Worm (Caenorhabditis elegans): ENCODE results near the gene clec-171.

Gene clec-171

ce11 chrIV:1409941-1410340 is 17.2 kb downstream of the clec-171 start, which contains the start of gene rpc-11:
TSS of gene rpc-11 (minus strand) at chrIV:1410041.
- TF ChIP-seq ztf-11 (tag; optimal IDR thresholded peaks at IDR 0.05) (no peak), snpc-4 (tag; optimal IDR thresholded peaks at IDR 0.05) (no peak), M03D4.4 (tag; optimal IDR thresholded peaks at IDR 0.05) (no peak), ham-2 (GFP tag; optimal IDR thresholded peaks at IDR 0.05) (no peak), mls-2 (tag; optimal IDR thresholded peaks at IDR 0.05) (no peak), mab-5 (tag; optimal IDR thresholded peaks at IDR 0.05) (no peak), sem-2 (GFP tag; optimal IDR thresholded peaks at IDR 0.05) (no peak), mep-1 (tag; optimal IDR thresholded peaks at IDR 0.05) (no peak), drap-1 (GFP tag; optimal IDR thresholded peaks at IDR 0.05) (no peak), nhr-2 (tag; optimal IDR thresholded peaks at IDR 0.05) (no peak), nhr-28 (tag; optimal IDR thresholded peaks at IDR 0.05) (no peak), hlh-1 (tag; optimal IDR thresholded peaks at IDR 0.05) (no peak), cnd-1 (tag; optimal IDR thresholded peaks at IDR 0.05) (no peak), zip-8 (tag; optimal IDR thresholded peaks at IDR 0.05) (no peak), tbx-8 (GFP tag; optimal IDR thresholded peaks at IDR 0.05) (no peak), ceh-39 (tag; optimal IDR thresholded peaks at IDR 0.05) (no peak), elt-1 (tag; optimal IDR thresholded peaks at IDR 0.05; ENCODE audit: borderline replicate concordance, insufficient read depth) (no peak), ceh-43 (GFP tag; optimal IDR thresholded peaks at IDR 0.05) (no peak), unc-39 (tag; optimal IDR thresholded peaks at IDR 0.05) (no peak), unc-120 (tag; optimal IDR thresholded peaks at IDR 0.05; ENCODE audit: poor library complexity, severe bottlenecking) (no peak)

ce11 chrIV:1408718-1409117 is 18.5 kb downstream of the clec-171 start:
- peak; percentile 0 for TF ChIP-seq ces-1 (GFP tag; optimal IDR thresholded peaks at IDR 0.05)
- TF ChIP-seq ceh-39 (tag; optimal IDR thresholded peaks at IDR 0.05): no peak

ce11 chrIV:1408137-1408536 is 19.0 kb downstream of the clec-171 start:
- TF ChIP-seq zip-8 (tag; optimal IDR thresholded peaks at IDR 0.05) (no peak), tbx-8 (GFP tag; optimal IDR thresholded peaks at IDR 0.05) (no peak), nhr-12 (tag; optimal IDR thresholded peaks at IDR 0.05) (no peak), ceh-39 (tag; optimal IDR thresholded peaks at IDR 0.05) (peak; percentile 6), ces-1 (GFP tag; optimal IDR thresholded peaks at IDR 0.05) (peak; percentile 9), cnd-1 (tag; optimal IDR thresholded peaks at IDR 0.05) (no peak)

ce11 chrIV:1407507-1407906 is 19.7 kb downstream of the clec-171 start:
- TF ChIP-seq nhr-2 (tag; optimal IDR thresholded peaks at IDR 0.05) (no peak), pha-4 (tag; optimal IDR thresholded peaks at IDR 0.05) (no peak), nhr-237 (tag; optimal IDR thresholded peaks at IDR 0.05) (no peak), bed-3 (GFP tag; optimal IDR thresholded peaks at IDR 0.05) (no peak), ham-2 (GFP tag; optimal IDR thresholded peaks at IDR 0.05) (no peak)

- TF ChIP-seq mls-2 (tag; optimal IDR thresholded peaks at IDR 0.05): no peak
- TF ChIP-seq zip-8 (tag; optimal IDR thresholded peaks at IDR 0.05): no peak
- TF ChIP-seq ceh-39 (tag; optimal IDR thresholded peaks at IDR 0.05): no peak
- TF ChIP-seq bed-3 (GFP tag; optimal IDR thresholded peaks at IDR 0.05): no peak
- TF ChIP-seq lin-13 (tag; optimal IDR thresholded peaks at IDR 0.05): no peak
Measured at ce11 chrIV:1407049-1407448, 20.1 kb downstream of the clec-171 start.

- no peak for TF ChIP-seq mab-5 (tag; optimal IDR thresholded peaks at IDR 0.05)
- TF ChIP-seq lsy-2 (tag; optimal IDR thresholded peaks at IDR 0.05): no peak
- no peak for TF ChIP-seq unc-39 (tag; optimal IDR thresholded peaks at IDR 0.05)
- no peak for TF ChIP-seq sptf-1 (tag; optimal IDR thresholded peaks at IDR 0.05)
- TF ChIP-seq nhr-2 (tag; optimal IDR thresholded peaks at IDR 0.05): no peak
- TF ChIP-seq ztf-11 (tag; optimal IDR thresholded peaks at IDR 0.05): no peak
- TF ChIP-seq elt-1 (tag; optimal IDR thresholded peaks at IDR 0.05; ENCODE audit: borderline replicate concordance, insufficient read depth): no peak
- TF ChIP-seq cnd-1 (tag; optimal IDR thresholded peaks at IDR 0.05): no peak
- no peak for TF ChIP-seq lin-13 (tag; optimal IDR thresholded peaks at IDR 0.05)
- no peak for TF ChIP-seq nhr-76 (tag; optimal IDR thresholded peaks at IDR 0.05)
Measured at ce11 chrIV:1406267-1406666, 20.9 kb downstream of the clec-171 start, which contains the start of gene spp-31. TSS of gene spp-31 (plus strand) at chrIV:1406567.
